Fruit fly (Drosophila melanogaster) whole organism, embryonic: ENCODE data around the gene ND-30.

ENCODE experiments used
- BEAF-32 ChIP-seq: fragments of 200-800 bp; sonication (Bioruptor generic); optimal IDR thresholded peaks from 3 replicates; lab custom pipeline; 2017; ENCODE audit warnings: missing biosample characterization, missing genetic modification characterization, mild to moderate bottlenecking, moderate library complexity, missing genetic modification reagents
- Blimp-1 ChIP-seq: fragments of 200-800 bp; sonication (Bioruptor generic); optimal IDR thresholded peaks from 3 replicates; lab custom pipeline; 2018; ENCODE audit warnings: missing biosample characterization, missing genetic modification characterization, mild to moderate bottlenecking, moderate library complexity, missing genetic modification reagents
- CG10321 ChIP-seq: fragments of 200-800 bp; sonication (Bioruptor generic); IDR thresholded peaks from 2 replicates; pipeline ENCODE4 v1.3.6; 2022; ENCODE audit warnings: missing biosample characterization, missing genetic modification characterization
- CG10366 ChIP-seq: fragments of 200-800 bp; sonication (Bioruptor generic); IDR thresholded peaks from 2 replicates; pipeline ENCODE4 v1.3.6; 2022; ENCODE audit warnings: missing biosample characterization, missing genetic modification characterization
- CG12299 ChIP-seq: fragments of 200-800 bp; sonication (Bioruptor generic); optimal IDR thresholded peaks from 2 replicates; lab custom pipeline; 2018; ENCODE audit warnings: missing biosample characterization, mild to moderate bottlenecking, missing genetic modification characterization
- CG13287 ChIP-seq: fragments of 200-800 bp; sonication (Bioruptor generic); IDR thresholded peaks from 2 replicates; pipeline ENCODE4 v1.3.6; 2022; ENCODE audit warnings: missing biosample characterization, missing genetic modification characterization; ENCODE audit not compliant: partially characterized antibody
- CG15514 ChIP-seq: fragments of 200-800 bp; sonication (Bioruptor generic); optimal IDR thresholded peaks from 3 replicates; lab custom pipeline; 2017; ENCODE audit warnings: missing biosample characterization, missing genetic modification characterization, mild to moderate bottlenecking, moderate library complexity, missing genetic modification reagents
- CG16779 ChIP-seq: fragments of 200-800 bp; sonication (Bioruptor generic); IDR thresholded peaks from 2 replicates; pipeline ENCODE4 v1.3.6; 2022; ENCODE audit warnings: missing biosample characterization, missing genetic modification characterization
- CG17186 ChIP-seq: fragments of 200-800 bp; sonication (Bioruptor generic); optimal IDR thresholded peaks from 3 replicates; lab custom pipeline; 2017; ENCODE audit warnings: missing biosample characterization, missing genetic modification reagents, missing genetic modification characterization
- CG18476 ChIP-seq: fragments of 200-800 bp; sonication (Bioruptor generic); optimal IDR thresholded peaks from 2 replicates; lab custom pipeline; 2016; ENCODE audit warnings: missing biosample characterization, mild to moderate bottlenecking, missing genetic modification characterization
- CG18599 ChIP-seq: fragments of 200-800 bp; sonication (Bioruptor generic); optimal IDR thresholded peaks from 3 replicates; lab custom pipeline; 2017; ENCODE audit warnings: missing biosample characterization, missing genetic modification characterization, mild to moderate bottlenecking, moderate library complexity, missing genetic modification reagents
- CG32532 ChIP-seq: fragments of 200-800 bp; sonication (Bioruptor generic); IDR thresholded peaks from 2 replicates; pipeline ENCODE4 v1.3.6; 2022; ENCODE audit warnings: missing biosample characterization, missing genetic modification characterization
- CG33557 ChIP-seq: fragments of 200-800 bp; sonication (Bioruptor generic); optimal IDR thresholded peaks from 2 replicates; lab custom pipeline; 2019; ENCODE audit warnings: missing biosample characterization, mild to moderate bottlenecking, missing genetic modification characterization, moderate library complexity
- CG3726 ChIP-seq: fragments of 200-800 bp; sonication (Bioruptor generic); IDR thresholded peaks from 3 replicates; pipeline ENCODE4, ENCODE4 v1.3.6; 2022; ENCODE audit warnings: missing biosample characterization, missing genetic modification characterization
- CG6175 ChIP-seq: fragments of 200-800 bp; sonication (Bioruptor generic); IDR thresholded peaks from 3 replicates; pipeline ENCODE4 v1.3.6; 2022; ENCODE audit warnings: missing biosample characterization, missing genetic modification characterization
- CG6272 ChIP-seq: fragments of 200-800 bp; sonication (Bioruptor generic); IDR thresholded peaks from 2 replicates; pipeline ENCODE4 v1.3.6; 2022; ENCODE audit warnings: missing biosample characterization, missing genetic modification characterization
- CG8089 ChIP-seq: fragments of 200-800 bp; sonication (Bioruptor generic); optimal IDR thresholded peaks from 3 replicates; lab custom pipeline; 2016; ENCODE audit warnings: missing biosample characterization, missing genetic modification characterization
- CG8924 ChIP-seq: fragments of 200-800 bp; optimal IDR thresholded peaks from 3 replicates; lab custom pipeline; 2019; ENCODE audit warnings: missing biosample characterization, mild to moderate bottlenecking, missing genetic modification characterization, moderate library complexity
- CG9932 ChIP-seq: fragments of 200-800 bp; sonication (Bioruptor generic); IDR thresholded peaks from 2 replicates; pipeline ENCODE4 v1.3.6; 2022; ENCODE audit warnings: missing biosample characterization, missing genetic modification characterization
- D19B ChIP-seq: fragments of 200-800 bp; sonication (Bioruptor generic); optimal IDR thresholded peaks from 2 replicates; lab custom pipeline; 2017; ENCODE audit warnings: missing biosample characterization, mild to moderate bottlenecking, missing genetic modification characterization
- Dip2 ChIP-seq: fragments of 200-800 bp; sonication (Bioruptor generic); IDR thresholded peaks from 2 replicates; pipeline ENCODE4 v1.3.6; 2022; ENCODE audit warnings: missing biosample characterization, missing genetic modification characterization
- Dip3 ChIP-seq: fragments of 200-800 bp; sonication (Bioruptor generic); optimal IDR thresholded peaks from 3 replicates; lab custom pipeline; 2016; ENCODE audit warnings: missing biosample characterization, missing genetic modification characterization
- Doc3 ChIP-seq: fragments of 200-800 bp; sonication (Bioruptor generic); IDR thresholded peaks from 3 replicates; pipeline ENCODE4 v1.3.6; 2022; ENCODE audit warnings: missing biosample characterization, missing genetic modification characterization; ENCODE audit not compliant: partially characterized antibody
- Dref ChIP-seq: fragments of 200-800 bp; sonication (Bioruptor generic); IDR thresholded peaks from 2 replicates; pipeline ENCODE4 v1.3.6; 2022; ENCODE audit warnings: missing biosample characterization, missing genetic modification characterization
- Fer3 ChIP-seq: fragments of 200-800 bp; sonication (Bioruptor generic); optimal IDR thresholded peaks from 2 replicates; lab custom pipeline; 2018; ENCODE audit warnings: missing biosample characterization, mild to moderate bottlenecking, missing genetic modification characterization, moderate library complexity
- MESR4 ChIP-seq: fragments of 200-800 bp; sonication (Bioruptor generic); optimal IDR thresholded peaks from 2 replicates; lab custom pipeline; 2018; ENCODE audit warnings: missing biosample characterization, mild to moderate bottlenecking, missing genetic modification characterization, moderate library complexity
- Meics ChIP-seq: fragments of 200-800 bp; sonication (Bioruptor generic); optimal IDR thresholded peaks from 2 replicates; lab custom pipeline; 2017; ENCODE audit warnings: missing biosample characterization, mild to moderate bottlenecking, missing genetic modification characterization
- Oli ChIP-seq: fragments of 200-800 bp; sonication (Bioruptor generic); optimal IDR thresholded peaks from 2 replicates; lab custom pipeline; 2018; ENCODE audit warnings: missing biosample characterization, mild to moderate bottlenecking, missing genetic modification characterization, moderate library complexity
- Optix ChIP-seq: fragments of 200-800 bp; sonication (Bioruptor generic); IDR thresholded peaks from 3 replicates; pipeline ENCODE4 v1.3.6; 2022; ENCODE audit warnings: missing biosample characterization, missing genetic modification characterization
- Scr ChIP-seq: fragments of 200-800 bp; sonication (Bioruptor generic); IDR thresholded peaks from 2 replicates; pipeline ENCODE4 v1.3.6; 2022; ENCODE audit warnings: missing biosample characterization, missing genetic modification characterization; ENCODE audit not compliant: partially characterized antibody
- Sry-δ ChIP-seq: fragments of 200-800 bp; sonication (Bioruptor generic); optimal IDR thresholded peaks from 2 replicates; lab custom pipeline; 2016; ENCODE audit warnings: missing biosample characterization, missing genetic modification characterization
- Stat92E ChIP-seq, 3 experiments: fragments of >200 bp in 2 of 3; fragments of 200-800 bp in 1 of 3; sonication (Bioruptor generic) in 1 of 3; optimal IDR thresholded peaks; 2 replicates each; lab custom pipeline; 2017 to 2019; ENCODE audit warnings: missing biosample characterization in 3 of 3, missing genetic modification characterization in 3 of 3, mild to moderate bottlenecking in 1 of 3, moderate library complexity in 1 of 3
- ac ChIP-seq: fragments of 200-800 bp; sonication (Bioruptor generic); optimal IDR thresholded peaks from 3 replicates; lab custom pipeline; 2017; ENCODE audit warnings: missing biosample characterization, mild to moderate bottlenecking, missing genetic modification characterization
- bcd ChIP-seq: fragments of 200-800 bp; sonication (Bioruptor generic); optimal IDR thresholded peaks from 2 replicates; lab custom pipeline; 2017; ENCODE audit warnings: missing biosample characterization, mild to moderate bottlenecking, missing genetic modification characterization
- br ChIP-seq: fragments of >200 bp; optimal IDR thresholded peaks from 2 replicates; lab custom pipeline; 2017
- btn ChIP-seq: fragments of 200-800 bp; sonication (Bioruptor generic); optimal IDR thresholded peaks from 2 replicates; lab custom pipeline; 2016; ENCODE audit warnings: missing biosample characterization, missing genetic modification characterization
- dysf ChIP-seq: fragments of 200-800 bp; sonication (Bioruptor generic); IDR thresholded peaks from 3 replicates; pipeline ENCODE4 v1.3.6; 2022; ENCODE audit warnings: missing biosample characterization, missing genetic modification characterization
- eve ChIP-seq, 2 experiments: fragments of >200 bp; optimal IDR thresholded peaks; 2 replicates each; lab custom pipeline; 2017; ENCODE audit warnings: missing biosample characterization in 2 of 2, missing genetic modification characterization in 2 of 2
- hkb ChIP-seq, 2 experiments: fragments of 200-800 bp in 1 of 2; fragments of >200 bp in 1 of 2; sonication (Bioruptor generic) in 1 of 2; IDR thresholded peaks in 1 of 2; optimal IDR thresholded peaks in 1 of 2; 2 replicates each; pipeline versions ENCODE4 v1.3.6 to Lab custom; 2017 to 2022; ENCODE audit warnings: missing biosample characterization in 1 of 2, missing genetic modification characterization in 1 of 2
- ind ChIP-seq: fragments of 200-800 bp; sonication (Bioruptor generic); optimal IDR thresholded peaks from 3 replicates; lab custom pipeline; 2016; ENCODE audit warnings: missing biosample characterization, missing genetic modification characterization
- insv ChIP-seq, 2 experiments: fragments of 200-800 bp; sonication (Bioruptor generic); optimal IDR thresholded peaks; 3 replicates each; lab custom pipeline; 2016 to 2018; ENCODE audit warnings: missing biosample characterization in 2 of 2, missing genetic modification characterization in 2 of 2
- lbe ChIP-seq: fragments of 200-800 bp; sonication (Bioruptor generic); optimal IDR thresholded peaks from 2 replicates; lab custom pipeline; 2016; ENCODE audit warnings: missing biosample characterization, mild to moderate bottlenecking, missing genetic modification characterization
- otp ChIP-seq: fragments of 200-800 bp; sonication (Bioruptor generic); IDR thresholded peaks from 3 replicates; pipeline ENCODE4, ENCODE4 v1.3.6; 2022; ENCODE audit warnings: missing biosample characterization, missing genetic modification characterization
- sc ChIP-seq, 3 experiments: fragments of >200 bp in 2 of 3; fragments of 200-800 bp in 1 of 3; sonication (Bioruptor generic) in 1 of 3; optimal IDR thresholded peaks; 2 replicates in 2 of 3; 3 replicates in 1 of 3; lab custom pipeline; 2017; ENCODE audit warnings: mild to moderate bottlenecking in 1 of 3, missing biosample characterization in 1 of 3, missing genetic modification characterization in 1 of 3, missing genetic modification reagents in 1 of 3
- sima ChIP-seq: fragments of 200-800 bp; sonication (Bioruptor generic); optimal IDR thresholded peaks from 2 replicates; lab custom pipeline; 2016; ENCODE audit warnings: missing biosample characterization, missing genetic modification characterization
- sna ChIP-seq: fragments of 200-800 bp; sonication (Bioruptor generic); IDR thresholded peaks from 2 replicates; pipeline ENCODE4 v1.3.6; 2022; ENCODE audit warnings: missing biosample characterization, missing genetic modification characterization; ENCODE audit not compliant: partially characterized antibody
- stwl ChIP-seq: fragments of 200-800 bp; sonication (Bioruptor generic); optimal IDR thresholded peaks from 3 replicates; lab custom pipeline; 2018; ENCODE audit warnings: missing biosample characterization, mild to moderate bottlenecking, missing genetic modification characterization, moderate library complexity
- tin ChIP-seq: fragments of 200-800 bp; sonication (Bioruptor generic); optimal IDR thresholded peaks from 3 replicates; lab custom pipeline; 2016; ENCODE audit warnings: missing biosample characterization, missing genetic modification characterization
- trem ChIP-seq: fragments of 200-800 bp; optimal IDR thresholded peaks from 3 replicates; lab custom pipeline; 2019; ENCODE audit warnings: missing biosample characterization, mild to moderate bottlenecking, missing genetic modification characterization, moderate library complexity
- zen ChIP-seq: fragments of 200-800 bp; sonication (Bioruptor generic); optimal IDR thresholded peaks from 3 replicates; lab custom pipeline; 2018; ENCODE audit warnings: missing biosample characterization, mild to moderate bottlenecking, missing genetic modification characterization, moderate library complexity

Gene ND-30

DNA sequence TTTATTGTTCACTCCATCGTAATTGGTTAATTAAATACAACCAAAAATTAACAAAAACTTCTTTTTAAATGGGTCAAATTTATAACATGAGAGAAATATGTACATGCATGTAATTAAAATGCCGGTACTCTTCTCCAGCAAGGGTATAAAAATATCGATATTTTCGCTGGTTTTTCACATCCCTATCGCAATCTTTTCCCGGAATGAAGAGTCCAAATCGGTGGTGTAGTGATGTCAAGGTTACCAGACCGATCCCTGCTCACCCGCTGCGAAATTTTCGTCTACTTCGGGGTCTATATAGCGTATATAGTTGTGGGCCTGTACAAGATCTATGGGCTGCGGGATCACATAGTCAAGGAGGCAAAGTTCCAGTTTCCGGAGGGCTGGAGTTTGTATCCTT lies 2.6 kb upstream of the ND-30 start, which contains the start of gene rasp (continued):
- TF ChIP-seq Doc3 = 0 out of 3 replicates have a peak, but pooled peaks have one; percentile 38
- no peak for TF ChIP-seq CG3726
- TF ChIP-seq tin (GFP tag; lab: Kevin White, UChicago) = no peak
- TF ChIP-seq stwl = peak; percentile 33
- TF ChIP-seq MESR4 = peak; percentile 48
- no peak for TF ChIP-seq CG32532 (GFP tag; lab: Robert Waterston, UW)
- TF ChIP-seq D19B (GFP tag; lab: Kevin White, UChicago) = no peak
- TF ChIP-seq Scr (GFP tag; lab: Robert Waterston, UW) = peak; percentile 63
- TF ChIP-seq CG6272 = no peak
- no peak for TF ChIP-seq eve (GFP tag; optimal IDR thresholded peaks at IDR 0.05; lab: Kevin White, UChicago)
- no peak for TF ChIP-seq CG9932 (GFP tag; lab: Robert Waterston, UW)
- TF ChIP-seq Dip3 (GFP tag; lab: Kevin White, UChicago) = no peak
- peak; percentile 56 for TF ChIP-seq Dref (GFP tag; lab: Robert Waterston, UW)
- TF ChIP-seq lbe (GFP tag; lab: Kevin White, UChicago) = no peak
- no peak for TF ChIP-seq CG18599
- no peak for TF ChIP-seq sima (GFP tag; lab: Kevin White, UChicago)
- no peak for TF ChIP-seq CG18476 (GFP tag; lab: Kevin White, UChicago)
- peak; percentile 10 for TF ChIP-seq zen (tag; lab: Kevin White, UChicago)
- TF ChIP-seq Oli (tag; lab: Kevin White, UChicago) = no peak
- no peak for TF ChIP-seq CG8089 (GFP tag; lab: Kevin White, UChicago)
- TF ChIP-seq Sry-δ (GFP tag; lab: Kevin White, UChicago) = peak; percentile 79
- TF ChIP-seq CG10321 = no peak
- no peak for TF ChIP-seq CG16779
- TF ChIP-seq trem (tag; lab: Kevin White, UChicago) = peak; percentile 11
- peak; percentile 49 for TF ChIP-seq CG13287
- TF ChIP-seq CG10366 (GFP tag; lab: Robert Waterston, UW) = no peak
- peak in 1 of 3 experiments; percentile 8 for TF ChIP-seq Stat92E (GFP tag; optimal IDR thresholded peaks at IDR 0.05; lab: Kevin White, UChicago)
- TF ChIP-seq sna (GFP tag; lab: Robert Waterston, UW) = 0 out of 2 replicates have a peak, but pooled peaks have one; percentile 29
- no peak for TF ChIP-seq sc (optimal IDR thresholded peaks at IDR 0.05; lab: Kevin White, UChicago)
- TF ChIP-seq sc (GFP tag; optimal IDR thresholded peaks at IDR 0.05; lab: Kevin White, UChicago) = no peak
- TF ChIP-seq otp (GFP tag; lab: Robert Waterston, UW) = no peak
- no peak for TF ChIP-seq ind
- TF ChIP-seq Optix (GFP tag; lab: Robert Waterston, UW) = no peak
- TF ChIP-seq insv (GFP tag; optimal IDR thresholded peaks at IDR 0.05; lab: Kevin White, UChicago) = no peak
- no peak for TF ChIP-seq ac
- no peak for TF ChIP-seq bcd (GFP tag; lab: Kevin White, UChicago)
- no peak for TF ChIP-seq btn (GFP tag; lab: Kevin White, UChicago)
- no peak for TF ChIP-seq Fer3
- TF ChIP-seq br (lab: Kevin White, UChicago) = no peak
- no peak for TF ChIP-seq CG33557 (GFP tag; lab: Kevin White, UChicago)
- TF ChIP-seq Blimp-1 (GFP tag; lab: Kevin White, UChicago) = no peak
- no peak for TF ChIP-seq CG6175 (GFP tag; lab: Robert Waterston, UW)
- no peak for TF ChIP-seq CG12299
- no peak for TF ChIP-seq CG17186 (GFP tag; lab: Kevin White, UChicago)
- no peak for TF ChIP-seq dysf (GFP tag; lab: Robert Waterston, UW)
- no peak for TF ChIP-seq CG8924 (tag; lab: Kevin White, UChicago)
- TF ChIP-seq hkb (optimal IDR thresholded peaks at IDR 0.05; lab: Kevin White, UChicago) = no peak
- no peak for TF ChIP-seq hkb (GFP tag; IDR thresholded peaks at IDR 0.05; lab: Robert Waterston, UW)
- peak; percentile 63 for TF ChIP-seq BEAF-32
- peak; percentile 42 for TF ChIP-seq CG15514 (GFP tag; lab: Kevin White, UChicago)
- TF ChIP-seq Dip2 (GFP tag; lab: Robert Waterston, UW) = no peak
- TF ChIP-seq Meics = no peak
